Worm (Caenorhabditis elegans) whole organism, L3 larva: Measurements from ENCODE around the gene C14E2.3.

ENCODE experiments used
- ZK546.5 ChIP-seq: sonication (generic microtip); optimal IDR thresholded peaks from 2 replicates; lab custom pipeline; 2017; ENCODE audit warnings: missing biosample characterization, missing genetic modification characterization
- elt-1 ChIP-seq: fragments of 150-350 bp; optimal IDR thresholded peaks from 2 replicates; lab custom pipeline; 2014; ENCODE audit warnings: missing biosample characterization, missing genetic modification characterization
- mdl-1 ChIP-seq: fragments of 150-350 bp; optimal IDR thresholded peaks from 2 replicates; lab custom pipeline; 2014; ENCODE audit warnings: missing biosample characterization, missing genetic modification characterization
- nfya-1 ChIP-seq: sonication (generic microtip); optimal IDR thresholded peaks from 2 replicates; lab custom pipeline; 2017; ENCODE audit warnings: missing genetic modification characterization, mild to moderate bottlenecking, missing compliant biosample characterization, antibody characterized with exemption, moderate library complexity; ENCODE audit not compliant: insufficient read depth
- nhr-28 ChIP-seq: fragments of 150-350 bp; optimal IDR thresholded peaks from 2 replicates; lab custom pipeline; 2014; ENCODE audit warnings: missing biosample characterization, missing genetic modification characterization
- snpc-4 ChIP-seq: fragments of 150-350 bp; optimal IDR thresholded peaks from 2 replicates; lab custom pipeline; 2014; ENCODE audit warnings: missing biosample characterization, missing genetic modification characterization

ce11 chrX:1830475-1830874 lies 19.1 kb upstream of the C14E2.3 start:
- TF ChIP-seq elt-1 (no peak), nfya-1 (no peak), snpc-4 (tag; lab: Kevin White, UChicago) (no peak), mdl-1 (tag; lab: Kevin White, UChicago) (no peak), ZK546.5 (tag; lab: Kevin White, UChicago) (no peak), nhr-28 (tag; lab: Kevin White, UChicago) (no peak)
